Worm (Caenorhabditis elegans): ENCODE measurements around the gene C04E7.5.
A peak's percentile ranks its signal among the peaks of the same experiment; 100 is the strongest.

Gene C04E7.5

ce11 chrX:397259-397658, 36.7 kb downstream of the C04E7.5 start, which contains the start of gene R04A9.6:
Gene R04A9.6, plus strand, starts transcription at chrX:397559.
- TF ChIP-seq alr-1 (tag; optimal IDR thresholded peaks at IDR 0.05) (no peak), lin-13 (GFP tag; optimal IDR thresholded peaks at IDR 0.05) (no peak), unc-62 (GFP tag; optimal IDR thresholded peaks at IDR 0.05) (no peak), nhr-21 (tag; optimal IDR thresholded peaks at IDR 0.05) (no peak), elt-3 (tag; optimal IDR thresholded peaks at IDR 0.05) (no peak), blmp-1 (tag; optimal IDR thresholded peaks at IDR 0.05; ENCODE audit: insufficient read depth) (no peak), ztf-11 (tag; optimal IDR thresholded peaks at IDR 0.05) (no peak), aly-2 (tag; optimal IDR thresholded peaks at IDR 0.05) (no peak), sma-3 (GFP tag; optimal IDR thresholded peaks at IDR 0.05) (no peak), Y55F3AM.14 (GFP tag; optimal IDR thresholded peaks at IDR 0.05) (no peak), mab-5 (tag; optimal IDR thresholded peaks at IDR 0.05) (no peak), snpc-4 (tag; optimal IDR thresholded peaks at IDR 0.05) (no peak), unc-55 (GFP tag; optimal IDR thresholded peaks at IDR 0.05) (no peak), egl-27 (tag; optimal IDR thresholded peaks at IDR 0.05) (no peak), lin-39 (tag; optimal IDR thresholded peaks at IDR 0.05) (no peak), elt-1 (tag; optimal IDR thresholded peaks at IDR 0.05) (no peak), ZK546.5 (tag; optimal IDR thresholded peaks at IDR 0.05) (no peak), mbf-1 (tag; optimal IDR thresholded peaks at IDR 0.05) (no peak)

ce11 chrX:399535-399934, 39.0 kb downstream of the C04E7.5 start:
- TF ChIP-seq snpc-4 (tag; optimal IDR thresholded peaks at IDR 0.05): no peak
- no peak for TF ChIP-seq blmp-1 (tag; optimal IDR thresholded peaks at IDR 0.05; ENCODE audit: insufficient read depth)
- TF ChIP-seq nhr-12 (tag; optimal IDR thresholded peaks at IDR 0.05): no peak
- TF ChIP-seq lsy-2 (tag; optimal IDR thresholded peaks at IDR 0.05): no peak
- no peak for TF ChIP-seq Y55F3AM.14 (GFP tag; optimal IDR thresholded peaks at IDR 0.05)
- TF ChIP-seq nhr-11 (tag; optimal IDR thresholded peaks at IDR 0.05): no peak
- TF ChIP-seq nhr-6 (tag; optimal IDR thresholded peaks at IDR 0.05): no peak
- TF ChIP-seq zag-1 (tag; optimal IDR thresholded peaks at IDR 0.05): no peak
- TF ChIP-seq ceh-16 (tag; optimal IDR thresholded peaks at IDR 0.05): no peak
- TF ChIP-seq elt-1 (tag; optimal IDR thresholded peaks at IDR 0.05): no peak
- no peak for TF ChIP-seq egl-27 (tag; optimal IDR thresholded peaks at IDR 0.05)
- TF ChIP-seq gmeb-1 (tag; optimal IDR thresholded peaks at IDR 0.05): no peak
- no peak for TF ChIP-seq ztf-4 (tag; optimal IDR thresholded peaks at IDR 0.05)

- TF ChIP-seq ama-1 (optimal IDR thresholded peaks at IDR 0.05) (no peak), lin-39 (tag; optimal IDR thresholded peaks at IDR 0.05) (no peak), unc-62 (GFP tag; optimal IDR thresholded peaks at IDR 0.05) (no peak), fos-1 (tag; optimal IDR thresholded peaks at IDR 0.05) (no peak), nhr-6 (tag; optimal IDR thresholded peaks at IDR 0.05) (no peak), gmeb-1 (tag; optimal IDR thresholded peaks at IDR 0.05) (no peak), ZK546.5 (tag; optimal IDR thresholded peaks at IDR 0.05) (no peak), dmd-4 (tag; optimal IDR thresholded peaks at IDR 0.05) (no peak), alr-1 (tag; optimal IDR thresholded peaks at IDR 0.05) (no peak), nhr-129 (tag; optimal IDR thresholded peaks at IDR 0.05) (no peak), aly-2 (tag; optimal IDR thresholded peaks at IDR 0.05) (no peak), nhr-23 (tag; optimal IDR thresholded peaks at IDR 0.05) (no peak), unc-39 (tag; optimal IDR thresholded peaks at IDR 0.05) (no peak), nhr-25 (tag; optimal IDR thresholded peaks at IDR 0.05) (no peak)
Observed at ce11 chrX:402951-403350, 42.4 kb downstream of the C04E7.5 start.

- TF ChIP-seq nhr-21 (tag; optimal IDR thresholded peaks at IDR 0.05): no peak
- no peak for TF ChIP-seq skn-1 (tag; optimal IDR thresholded peaks at IDR 0.05)
- no peak for TF ChIP-seq lin-13 (GFP tag; optimal IDR thresholded peaks at IDR 0.05)
- no peak for TF ChIP-seq nhr-237 (tag; optimal IDR thresholded peaks at IDR 0.05)
Observed at ce11 chrX:404597-404996, 44.0 kb downstream of the C04E7.5 start, which contains the start of gene R04A9.1. Gene R04A9.1, plus strand, starts transcription at chrX:404897.

- TF ChIP-seq snpc-4 (tag; optimal IDR thresholded peaks at IDR 0.05) (peak; percentile 7), ztf-11 (tag; optimal IDR thresholded peaks at IDR 0.05) (peak; percentile 1), nhr-10 (tag; optimal IDR thresholded peaks at IDR 0.05) (peak; percentile 68), elt-3 (tag; optimal IDR thresholded peaks at IDR 0.05) (no peak), lin-13 (GFP tag; optimal IDR thresholded peaks at IDR 0.05) (peak; percentile 87), crh-2 (tag; optimal IDR thresholded peaks at IDR 0.05) (peak; percentile 92), lin-11 (tag; optimal IDR thresholded peaks at IDR 0.05) (peak; percentile 34), zag-1 (tag; optimal IDR thresholded peaks at IDR 0.05) (peak; percentile 64), ceh-82 (tag; optimal IDR thresholded peaks at IDR 0.05) (peak; percentile 26), peb-1 (tag; optimal IDR thresholded peaks at IDR 0.05) (no peak), nhr-237 (tag; optimal IDR thresholded peaks at IDR 0.05) (peak; percentile 76), nhr-23 (tag; optimal IDR thresholded peaks at IDR 0.05) (no peak), nhr-129 (tag; optimal IDR thresholded peaks at IDR 0.05) (peak; percentile 98), ztf-1 (GFP tag; conservative IDR thresholded peaks at IDR 0.05) (no peak), fos-1 (tag; optimal IDR thresholded peaks at IDR 0.05) (peak; percentile 78), sma-3 (GFP tag; optimal IDR thresholded peaks at IDR 0.05) (peak; percentile 89), R02D3.7 (tag; optimal IDR thresholded peaks at IDR 0.05) (peak; percentile 26), Y55F3AM.14 (GFP tag; optimal IDR thresholded peaks at IDR 0.05) (peak; percentile 65), F13H6.1 (tag; optimal IDR thresholded peaks at IDR 0.05) (peak; percentile 94), C34F6.9 (tag; optimal IDR thresholded peaks at IDR 0.05) (peak; percentile 88), skn-1 (tag; optimal IDR thresholded peaks at IDR 0.05) (peak; percentile 0), sem-4 (tag; optimal IDR thresholded peaks at IDR 0.05) (peak; percentile 82)
Observed at ce11 chrX:410073-410572, 49.5 kb downstream of the C04E7.5 start.
